Worm (Caenorhabditis elegans) whole organism, L1 larva: ENCODE results near the gene C06B3.6.

Experiments used
- ceh-88 ChIP-seq: fragments of 200-800 bp; sonication (Bioruptor generic); IDR thresholded peaks from 2 replicates; pipeline ENCODE4 v1.3.6; 2022; ENCODE audit warnings: missing genetic modification characterization, missing compliant biosample characterization
- elt-3 ChIP-seq, 6 experiments: fragments of 150-350 bp in 1 of 6; sonication (generic microtip); optimal IDR thresholded peaks; 2 replicates each; lab custom pipeline; 2017 to 2018; ENCODE audit warnings: missing biosample characterization in 6 of 6, missing genetic modification characterization in 6 of 6, inconsistent platforms in 1 of 6
- fos-1 ChIP-seq: fragments of 150-350 bp; optimal IDR thresholded peaks from 2 replicates; lab custom pipeline; 2014; ENCODE audit warnings: missing biosample characterization, missing genetic modification characterization
- nhr-77 ChIP-seq: fragments of 150-350 bp; optimal IDR thresholded peaks from 2 replicates; lab custom pipeline; 2014; ENCODE audit warnings: missing biosample characterization, missing genetic modification characterization
- skn-1 ChIP-seq: fragments of 150-350 bp; optimal IDR thresholded peaks from 2 replicates; lab custom pipeline; 2014; ENCODE audit warnings: missing biosample characterization, missing genetic modification characterization

DNA sequence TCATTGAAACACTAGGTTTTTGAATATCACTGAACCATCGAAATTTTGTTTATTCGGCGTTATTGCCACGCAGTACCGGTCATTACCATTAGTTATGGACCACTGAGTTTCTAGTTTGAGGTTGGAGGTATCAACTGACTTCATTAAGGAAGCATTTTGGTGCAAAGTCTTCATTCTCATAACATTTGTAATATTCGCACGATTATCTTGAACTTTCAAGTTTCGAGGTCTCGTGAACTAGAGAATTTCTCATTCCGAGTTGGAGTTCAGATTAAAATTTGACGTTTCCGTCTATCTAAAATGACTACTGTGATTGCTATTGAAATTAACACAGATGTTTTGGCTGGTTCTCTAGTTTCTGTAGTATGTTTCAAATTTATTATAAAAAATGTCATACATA is 12.0 kb upstream of the C06B3.6 start, which contains the start of gene srx-42:
- TF ChIP-seq elt-3 (tag; optimal IDR thresholded peaks at IDR 0.05; lab: Kevin White, UChicago) (no peak), nhr-77 (no peak), skn-1 (tag; lab: Kevin White, UChicago) (no peak), fos-1 (tag; lab: Kevin White, UChicago) (no peak), ceh-88 (GFP tag; lab: Robert Waterston, UW) (no peak)
